Worm (Caenorhabditis elegans) whole organism, young adult: ENCODE data around the gene R07E5.15.
"Not testable (repeated sequence)": the region's sequence is repeated elsewhere in the genome, so short reads cannot be mapped to it uniquely, and the experiment has no call there.

ENCODE experiments used
- F39B2.1 ChIP-seq: fragments of 200-800 bp; sonication (Bioruptor generic); IDR thresholded peaks from 2 replicates; pipeline ENCODE4 v1.3.6; 2022; ENCODE audit warnings: missing genetic modification reagents, missing genetic modification characterization, missing compliant biosample characterization
- ama-1 ChIP-seq, 3 experiments: fragments of 150-350 bp in 1 of 3; sonication (generic microtip) in 2 of 3; optimal IDR thresholded peaks; 2 replicates each; lab custom pipeline; 2014 to 2018; ENCODE audit warnings: missing biosample characterization in 2 of 3, missing genetic modification characterization in 2 of 3, missing genetic modification reagents in 2 of 3
- aptf-2 ChIP-seq: fragments of 200-800 bp; sonication (Bioruptor generic); conservative IDR thresholded peaks from 2 replicates; pipeline ENCODE4 v1.3.6; 2022; ENCODE audit warnings: missing genetic modification reagents, missing genetic modification characterization, missing compliant biosample characterization
- attf-5 ChIP-seq: fragments of 200-800 bp; sonication (Bioruptor generic); optimal IDR thresholded peaks from 2 replicates; lab custom pipeline; 2018; ENCODE audit warnings: mild to moderate bottlenecking, missing genetic modification characterization, missing compliant biosample characterization
- efl-1 ChIP-seq: fragments of 150-350 bp; optimal IDR thresholded peaks from 2 replicates; lab custom pipeline; 2014; ENCODE audit warnings: missing biosample characterization, missing genetic modification reagents, missing genetic modification characterization
- him-1 ChIP-seq: sonication (generic microtip); optimal IDR thresholded peaks from 2 replicates; lab custom pipeline; 2016; ENCODE audit warnings: missing genotype, missing genetic modification reagents, missing genetic modification characterization, missing compliant biosample characterization
- nfya-1 ChIP-seq: sonication (generic microtip); optimal IDR thresholded peaks from 2 replicates; lab custom pipeline; 2017; ENCODE audit warnings: antibody characterized with exemption, missing compliant biosample characterization, missing genetic modification characterization, borderline replicate concordance; ENCODE audit not compliant: insufficient read depth
- sdz-38 ChIP-seq: sonication (generic microtip); optimal IDR thresholded peaks from 2 replicates; lab custom pipeline; 2016; ENCODE audit warnings: missing genotype, missing genetic modification characterization, missing compliant biosample characterization

ce11 chrIII:4414041-4414440 is 12.8 kb downstream of the R07E5.15 start:
- TF ChIP-seq ama-1 (optimal IDR thresholded peaks at IDR 0.05; lab: Kevin White, UChicago); ama-1 (GFP tag; optimal IDR thresholded peaks at IDR 0.05; lab: Kevin White, UChicago); sdz-38 (tag; lab: Kevin White, UChicago); F39B2.1 (GFP tag; lab: Robert Waterston, UW); aptf-2; nfya-1 (tag; lab: Kevin White, UChicago); efl-1 (GFP tag; lab: Kevin White, UChicago): not testable (repeated sequence)
- peak; percentile 60 for TF ChIP-seq him-1 (tag; lab: Kevin White, UChicago)
- peak; percentile 31 for TF ChIP-seq attf-5 (GFP tag; lab: Kevin White, UChicago)
